Fruit fly (Drosophila melanogaster) Kc167 (cell line): ENCODE results near the gene CG31937.

Experiments
- Sin3A ChIP-seq: fragments of >200 bp; optimal IDR thresholded peaks from 2 replicates; lab custom pipeline; 2018; ENCODE audit warnings: missing external identifiers
- h ChIP-seq: fragments of >200 bp; optimal IDR thresholded peaks from 3 replicates; lab custom pipeline; 2018; ENCODE audit warnings: missing external identifiers
- insv ChIP-seq: fragments of >200 bp; optimal IDR thresholded peaks from 3 replicates; lab custom pipeline; 2018; ENCODE audit warnings: missing external identifiers
- psq ChIP-seq: fragments of >200 bp; optimal IDR thresholded peaks from 2 replicates; lab custom pipeline; 2017; ENCODE audit warnings: missing external identifiers
- ttk ChIP-seq: sonication (Bioruptor generic); optimal IDR thresholded peaks from 2 replicates; lab custom pipeline; 2017; ENCODE audit warnings: missing external identifiers

DNA sequence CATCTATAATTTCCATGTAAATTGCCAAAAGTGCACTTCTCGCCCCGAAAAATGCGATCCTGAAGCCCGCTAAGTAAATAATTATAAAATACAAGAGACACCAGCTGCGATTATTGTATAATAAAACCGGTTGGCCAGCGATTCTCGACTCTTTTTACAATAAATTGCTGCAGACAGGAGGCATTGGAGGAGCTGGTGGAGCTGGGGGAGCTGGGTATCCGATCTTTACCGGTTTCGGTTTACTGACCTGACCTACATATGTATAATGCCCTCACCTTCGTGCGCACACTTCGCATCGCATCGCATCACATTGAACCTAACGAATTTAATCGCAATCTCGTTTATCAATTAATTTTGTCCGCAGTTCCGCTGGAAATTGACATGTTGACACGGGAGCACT lies 18.7 kb downstream of the CG31937 start:
- TF ChIP-seq h (lab: Kevin White, UChicago) (no peak), psq (lab: Kevin White, UChicago) (no peak), Sin3A (no peak), insv (no peak), ttk (lab: Kevin White, UChicago) (no peak)
